Worm (Caenorhabditis elegans): ENCODE results near the gene F53F4.12.

DNA sequence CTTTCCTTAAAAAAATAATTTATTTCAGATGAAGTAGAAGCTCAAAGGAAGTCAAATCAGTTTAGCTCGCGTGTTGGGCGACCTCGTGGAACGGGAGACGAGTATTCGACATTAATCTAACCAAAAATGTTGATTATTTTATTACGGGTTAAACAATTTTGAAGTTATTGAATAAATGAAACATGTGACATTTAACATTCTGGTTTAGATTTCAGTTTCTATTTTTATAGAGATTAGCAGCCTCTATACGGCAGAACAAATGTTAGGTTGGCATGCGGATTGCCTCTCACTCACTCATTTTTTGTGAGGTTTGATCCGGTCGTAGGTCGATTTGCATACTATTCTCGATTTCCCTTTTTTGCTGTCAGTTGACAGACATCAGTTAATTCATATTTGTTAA lies 41.4 kb upstream of the F53F4.12 start, which contains the start of gene F53F4.1:
- TF ChIP-seq ahr-1 (tag; optimal IDR thresholded peaks at IDR 0.05) (no peak), nfya-1 (tag; optimal IDR thresholded peaks at IDR 0.05) (no peak), fkh-10 (GFP tag; optimal IDR thresholded peaks at IDR 0.05) (no peak), ceh-31 (tag; optimal IDR thresholded peaks at IDR 0.05) (no peak), rnt-1 (tag; optimal IDR thresholded peaks at IDR 0.05) (no peak)

Measured in whole organism, late embryonic.